Fruit fly (Drosophila melanogaster) Kc167 (cell line): ENCODE results near the gene AANATL7.

Experiments
- insv ChIP-seq: fragments of >200 bp; optimal IDR thresholded peaks from 3 replicates; lab custom pipeline; 2018; ENCODE audit warnings: missing external identifiers
- psq ChIP-seq: fragments of >200 bp; optimal IDR thresholded peaks from 2 replicates; lab custom pipeline; 2017; ENCODE audit warnings: missing external identifiers
- ttk ChIP-seq: sonication (Bioruptor generic); optimal IDR thresholded peaks from 2 replicates; lab custom pipeline; 2017; ENCODE audit warnings: missing external identifiers

DNA sequence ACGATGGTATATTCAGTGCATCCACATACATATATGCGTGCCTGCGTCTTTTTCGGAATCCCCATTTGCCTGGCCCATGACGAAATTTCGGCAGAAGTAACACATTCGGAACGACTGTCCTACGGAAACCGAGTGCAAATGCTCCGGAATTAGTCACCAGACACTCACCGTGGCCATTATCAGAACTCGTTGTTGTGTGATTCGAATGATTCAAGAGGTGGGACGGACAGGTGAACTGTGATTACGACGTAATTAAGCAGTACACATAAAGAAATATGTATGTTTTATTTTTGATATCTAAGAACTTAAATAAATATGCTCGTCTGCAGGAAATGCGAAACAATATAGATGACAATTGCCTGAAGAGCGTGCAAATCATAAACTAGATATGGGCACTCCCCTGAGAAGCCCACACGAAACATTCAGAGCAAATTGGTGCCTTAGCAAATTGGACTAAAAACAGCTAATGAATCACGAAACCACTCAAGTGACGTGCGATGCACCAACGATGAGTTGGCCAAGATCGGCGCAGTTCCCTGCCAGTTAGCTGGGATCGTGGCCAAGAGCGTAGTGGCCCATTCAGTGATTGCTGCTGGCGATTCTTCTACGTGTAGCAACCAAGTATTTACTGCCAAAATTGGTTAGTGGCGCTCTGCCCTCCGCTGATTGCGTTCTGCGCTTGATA, 10.7 kb downstream of the AANATL7 start:
- TF ChIP-seq psq (no peak), ttk (no peak), insv (no peak)
